Worm (Caenorhabditis elegans) whole organism, mixed stage, embryonic: ENCODE data around the gene C03H5.4.

Experiments used
- ham-2 ChIP-seq: fragments of 200-800 bp; sonication (Bioruptor generic); optimal IDR thresholded peaks from 2 replicates; lab custom pipeline; 2018; ENCODE audit warnings: mild to moderate bottlenecking, missing genetic modification characterization, missing compliant biosample characterization
- lin-13 ChIP-seq: fragments of 150-350 bp; optimal IDR thresholded peaks from 2 replicates; lab custom pipeline; 2014; ENCODE audit warnings: missing biosample characterization, missing genetic modification characterization
- nhr-237 ChIP-seq: fragments of 150-350 bp; optimal IDR thresholded peaks from 2 replicates; lab custom pipeline; 2014; ENCODE audit warnings: missing biosample characterization, missing genetic modification characterization

ce11 chrII:340714-341113, 34.3 kb upstream of the C03H5.4 start:
- TF ChIP-seq lin-13 (tag; lab: Kevin White, UChicago) (no peak), ham-2 (GFP tag; lab: Kevin White, UChicago) (no peak), nhr-237 (no peak)
